Fruit fly (Drosophila melanogaster): Measurements from ENCODE around the gene Pi3K92E.

DNA sequence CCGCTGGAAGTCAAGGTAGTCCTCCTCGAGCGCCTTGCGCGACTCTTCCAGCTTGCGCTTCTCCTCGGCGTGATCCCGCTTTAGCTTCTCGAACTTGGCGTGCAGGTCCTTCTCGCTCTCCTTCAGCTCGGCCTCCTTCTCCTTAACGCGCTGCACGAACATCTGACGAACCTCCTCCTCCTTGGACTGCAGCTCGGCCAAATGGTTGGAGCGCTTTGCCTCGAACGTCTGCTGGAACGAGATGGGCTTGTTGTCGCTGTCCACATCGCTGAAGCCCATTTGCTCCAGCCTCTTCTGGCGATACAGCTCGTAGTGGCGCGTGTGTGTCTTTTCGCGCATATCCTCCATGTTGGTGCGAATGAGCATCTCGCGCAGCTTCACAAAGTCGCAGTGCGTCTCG is 48.1 kb downstream of the Pi3K92E start:
- TF ChIP-seq CG30020 (tag; optimal IDR thresholded peaks at IDR 0.05) (no peak), sna (GFP tag; IDR thresholded peaks at IDR 0.05; ENCODE audit: partially characterized antibody) (no peak), CG8290 (GFP tag; optimal IDR thresholded peaks at IDR 0.05) (no peak), CG8290 (tag; optimal IDR thresholded peaks at IDR 0.05) (no peak), CG6791 (GFP tag; IDR thresholded peaks at IDR 0.05; ENCODE audit: partially characterized antibody) (no peak), nerfin-2 (GFP tag; IDR thresholded peaks at IDR 0.05; ENCODE audit: partially characterized antibody) (no peak), Hr51 (GFP tag; optimal IDR thresholded peaks at IDR 0.05) (no peak), peb (GFP tag; IDR thresholded peaks at IDR 0.05) (no peak), pho (GFP tag; optimal IDR thresholded peaks at IDR 0.05) (no peak)

All from whole organism, embryonic.